Worm (Caenorhabditis elegans): Measurements from ENCODE around the gene srz-15.

ce11 chrIV:12924332-12924731 lies 8.8 kb downstream of the srz-15 start, which contains the start of gene srlf-4:
- no peak for TF ChIP-seq ceh-45 (GFP tag; IDR thresholded peaks at IDR 0.05)
- no peak for TF ChIP-seq ahr-1 (tag; optimal IDR thresholded peaks at IDR 0.05)
- no peak for TF ChIP-seq ama-1 (optimal IDR thresholded peaks at IDR 0.05)
